Worm (Caenorhabditis elegans) whole organism, young adult: ENCODE results near the gene F55B12.10.

Experiments
- B0019.2 ChIP-seq: fragments of 200-800 bp; sonication (Bioruptor generic); conservative IDR thresholded peaks from 2 replicates; pipeline ENCODE4 v1.3.6; 2022; ENCODE audit warnings: missing genetic modification reagents, missing genetic modification characterization, missing compliant biosample characterization
- C17E4.6 ChIP-seq: fragments of 200-800 bp; sonication (Bioruptor generic); IDR thresholded peaks from 2 replicates; pipeline ENCODE4 v1.3.6; 2022; ENCODE audit warnings: missing genetic modification reagents, missing genetic modification characterization, missing compliant biosample characterization
- D2030.7 ChIP-seq: fragments of 200-800 bp; sonication (Bioruptor generic); IDR thresholded peaks from 2 replicates; pipeline ENCODE4 v1.3.6; 2022; ENCODE audit warnings: missing genetic modification reagents, missing genetic modification characterization, missing compliant biosample characterization
- F33H1.4 ChIP-seq: fragments of 200-800 bp; sonication (Bioruptor generic); IDR thresholded peaks from 2 replicates; pipeline ENCODE4 v1.3.6; 2022; ENCODE audit warnings: missing genetic modification reagents, missing genetic modification characterization, missing compliant biosample characterization
- F39B2.1 ChIP-seq: fragments of 200-800 bp; sonication (Bioruptor generic); IDR thresholded peaks from 2 replicates; pipeline ENCODE4 v1.3.6; 2022; ENCODE audit warnings: missing genetic modification reagents, missing genetic modification characterization, missing compliant biosample characterization
- F57C9.4 ChIP-seq: sonication (generic microtip); optimal IDR thresholded peaks from 2 replicates; lab custom pipeline; 2017; ENCODE audit warnings: mild to moderate bottlenecking, missing genetic modification characterization, missing compliant biosample characterization
- Y53F4B.3 ChIP-seq: fragments of 200-800 bp; sonication (Bioruptor generic); IDR thresholded peaks from 2 replicates; pipeline ENCODE4 v1.3.6; 2022; ENCODE audit warnings: missing genetic modification reagents, missing genetic modification characterization, missing compliant biosample characterization
- Y56A3A.18 ChIP-seq: fragments of 200-800 bp; sonication (Bioruptor generic); IDR thresholded peaks from 2 replicates; pipeline ENCODE4 v1.3.6; 2022; ENCODE audit warnings: missing genetic modification reagents, missing genetic modification characterization, missing compliant biosample characterization
- Y95B8A.8 ChIP-seq: fragments of 200-800 bp; sonication (Bioruptor generic); IDR thresholded peaks from 2 replicates; pipeline ENCODE4 v1.3.6; 2022; ENCODE audit warnings: missing genetic modification reagents, missing genetic modification characterization, missing compliant biosample characterization
- athp-1 ChIP-seq: sonication (generic microtip); optimal IDR thresholded peaks from 2 replicates; lab custom pipeline; 2017; ENCODE audit warnings: mild to moderate bottlenecking, missing genetic modification characterization, missing compliant biosample characterization
- ccch-3 ChIP-seq: fragments of 200-800 bp; sonication (Bioruptor generic); optimal IDR thresholded peaks from 2 replicates; lab custom pipeline; 2018; ENCODE audit warnings: mild to moderate bottlenecking, missing genetic modification characterization, missing compliant biosample characterization
- ceh-100 ChIP-seq: fragments of 200-800 bp; sonication (Bioruptor generic); IDR thresholded peaks from 2 replicates; pipeline ENCODE4 v1.3.6; 2022; ENCODE audit warnings: missing genetic modification reagents, missing genetic modification characterization, missing compliant biosample characterization
- dox-1 ChIP-seq: fragments of 200-800 bp; sonication (Bioruptor generic); IDR thresholded peaks from 2 replicates; pipeline ENCODE4 v1.3.6; 2022; ENCODE audit warnings: missing genetic modification reagents, missing genetic modification characterization, missing compliant biosample characterization
- efl-1 ChIP-seq: fragments of 150-350 bp; optimal IDR thresholded peaks from 2 replicates; lab custom pipeline; 2014; ENCODE audit warnings: missing biosample characterization, missing genetic modification reagents, missing genetic modification characterization
- egl-18 ChIP-seq: fragments of 200-800 bp; sonication (Bioruptor generic); IDR thresholded peaks from 2 replicates; pipeline ENCODE4 v1.3.6; 2022; ENCODE audit warnings: missing genetic modification reagents, missing genetic modification characterization, missing compliant biosample characterization
- hmg-1.2 ChIP-seq: fragments of 200-800 bp; sonication (Bioruptor generic); IDR thresholded peaks from 2 replicates; pipeline ENCODE4 v1.3.6; 2022; ENCODE audit warnings: missing genetic modification reagents, missing genetic modification characterization, missing compliant biosample characterization
- hrde-1 ChIP-seq: sonication (generic microtip); optimal IDR thresholded peaks from 2 replicates; lab custom pipeline; 2016; ENCODE audit warnings: missing genetic modification characterization, mild to moderate bottlenecking, missing compliant biosample characterization, moderate library complexity, missing genotype, missing genetic modification reagents, borderline replicate concordance
- lin-54 ChIP-seq: fragments of 200-800 bp; sonication (Bioruptor generic); optimal IDR thresholded peaks from 2 replicates; lab custom pipeline; 2018; ENCODE audit warnings: mild to moderate bottlenecking, missing genetic modification characterization, missing compliant biosample characterization
- madf-10 ChIP-seq: sonication (generic microtip); optimal IDR thresholded peaks from 2 replicates; lab custom pipeline; 2016; ENCODE audit warnings: mild to moderate bottlenecking, missing genetic modification characterization, missing compliant biosample characterization
- madf-6 ChIP-seq: fragments of 200-800 bp; sonication (Bioruptor generic); IDR thresholded peaks from 2 replicates; pipeline ENCODE4 v1.3.6; 2022; ENCODE audit warnings: missing genetic modification reagents, missing genetic modification characterization, missing compliant biosample characterization
- madf-8 ChIP-seq: fragments of 200-800 bp; sonication (Bioruptor generic); conservative IDR thresholded peaks from 2 replicates; pipeline ENCODE4 v1.3.6; 2022; ENCODE audit warnings: missing genetic modification reagents, missing genetic modification characterization, missing compliant biosample characterization
- nfya-2 ChIP-seq: fragments of 200-800 bp; sonication (Bioruptor generic); IDR thresholded peaks from 2 replicates; pipeline ENCODE4 v1.3.6; 2022; ENCODE audit warnings: missing genetic modification reagents, missing genetic modification characterization, missing compliant biosample characterization
- nhr-179 ChIP-seq: sonication (generic microtip); optimal IDR thresholded peaks from 2 replicates; lab custom pipeline; 2016; ENCODE audit warnings: mild to moderate bottlenecking, missing genetic modification characterization, missing compliant biosample characterization
- nhr-90 ChIP-seq: sonication (generic microtip); optimal IDR thresholded peaks from 2 replicates; lab custom pipeline; 2016; ENCODE audit warnings: missing genotype, mild to moderate bottlenecking, missing genetic modification characterization, missing compliant biosample characterization
- pbrm-1 ChIP-seq: fragments of 200-800 bp; sonication (Bioruptor generic); IDR thresholded peaks from 2 replicates; pipeline ENCODE4 v1.3.6; 2022; ENCODE audit warnings: missing genetic modification reagents, missing genetic modification characterization, missing compliant biosample characterization
- rec-8 ChIP-seq, 2 experiments: sonication (generic microtip); optimal IDR thresholded peaks; 2 replicates each; lab custom pipeline; 2016; ENCODE audit warnings: mild to moderate bottlenecking in 2 of 2, missing genetic modification characterization in 2 of 2, missing genetic modification reagents in 2 of 2, missing genotype in 2 of 2, missing biosample characterization in 1 of 2, missing compliant biosample characterization in 1 of 2, moderate library complexity in 1 of 2
- snpc-1.1 ChIP-seq: sonication (generic microtip); optimal IDR thresholded peaks from 2 replicates; lab custom pipeline; 2017; ENCODE audit warnings: missing genetic modification characterization, mild to moderate bottlenecking, missing compliant biosample characterization, antibody characterized with exemption, moderate library complexity, missing genotype, missing genetic modification reagents; ENCODE audit not compliant: insufficient read depth
- snpc-4 ChIP-seq, 5 experiments: fragments of 150-350 bp in 1 of 5; sonication (generic microtip) in 4 of 5; optimal IDR thresholded peaks; 2 replicates each; lab custom pipeline; 2014 to 2018; ENCODE audit warnings: missing genetic modification characterization in 5 of 5, missing biosample characterization in 3 of 5, antibody characterized with exemption in 2 of 5, mild to moderate bottlenecking in 2 of 5, missing compliant biosample characterization in 2 of 5, missing genotype in 2 of 5, moderate library complexity in 2 of 5, missing genetic modification reagents in 1 of 5
- somi-1 ChIP-seq: fragments of 200-800 bp; sonication (Bioruptor generic); optimal IDR thresholded peaks from 2 replicates; lab custom pipeline; 2018; ENCODE audit warnings: mild to moderate bottlenecking, missing genetic modification characterization, missing compliant biosample characterization
- unc-130 ChIP-seq: sonication (generic microtip); optimal IDR thresholded peaks from 2 replicates; lab custom pipeline; 2016; ENCODE audit warnings: missing genetic modification reagents, missing genetic modification characterization, missing compliant biosample characterization
- unc-62 ChIP-seq: fragments of 150-350 bp; optimal IDR thresholded peaks from 2 replicates; lab custom pipeline; 2014; ENCODE audit warnings: missing biosample characterization, missing genetic modification reagents, missing genetic modification characterization
- xnd-1 ChIP-seq: sonication (generic microtip); optimal IDR thresholded peaks from 2 replicates; lab custom pipeline; 2016; ENCODE audit warnings: missing genotype, missing genetic modification reagents, missing genetic modification characterization, missing compliant biosample characterization
- zim-3 ChIP-seq: sonication (generic microtip); optimal IDR thresholded peaks from 2 replicates; lab custom pipeline; 2017; ENCODE audit warnings: mild to moderate bottlenecking, missing genetic modification characterization, moderate library complexity, missing compliant biosample characterization
- ztf-26 ChIP-seq: sonication (generic microtip); optimal IDR thresholded peaks from 2 replicates; lab custom pipeline; 2017; ENCODE audit warnings: missing genetic modification characterization, missing compliant biosample characterization
- ztf-28 ChIP-seq: fragments of 200-800 bp; sonication (Bioruptor generic); IDR thresholded peaks from 2 replicates; pipeline ENCODE4 v1.3.6; 2022; ENCODE audit warnings: missing genetic modification reagents, missing genetic modification characterization, missing compliant biosample characterization
- ztf-3 ChIP-seq: fragments of 200-800 bp; sonication (Bioruptor generic); optimal IDR thresholded peaks from 2 replicates; lab custom pipeline; 2018; ENCODE audit warnings: mild to moderate bottlenecking, missing genetic modification characterization, missing compliant biosample characterization

F55B12.10 gene

ce11 chrV:13837173-13837572 is 2.4 kb upstream of the F55B12.10 start, which contains the start of gene srx-128:
Gene srx-128 (plus strand): TSS chrV:13837473.
- TF ChIP-seq D2030.7 (no peak), madf-10 (tag; lab: Kevin White, UChicago) (no peak), F57C9.4 (tag; lab: Kevin White, UChicago) (no peak), ztf-28 (GFP tag; lab: Robert Waterston, UW) (no peak), egl-18 (GFP tag; lab: Robert Waterston, UW) (no peak), unc-62 (no peak), B0019.2 (GFP tag; lab: Robert Waterston, UW) (no peak)

ce11 chrV:13840909-13841308 is 1.4 kb downstream of the F55B12.10 start, which contains the start of gene srx-17:
Gene srx-17 (plus strand): TSS chrV:13841209.
- TF ChIP-seq madf-6 (GFP tag; lab: Robert Waterston, UW) = no peak
- TF ChIP-seq xnd-1 (tag; lab: Kevin White, UChicago) = no peak
- TF ChIP-seq nfya-2 (GFP tag; lab: Robert Waterston, UW) = no peak
- no peak for TF ChIP-seq unc-130 (GFP tag; lab: Kevin White, UChicago)
- TF ChIP-seq hmg-1.2 (GFP tag; lab: Robert Waterston, UW) = no peak
- no peak for TF ChIP-seq F33H1.4
- no peak for TF ChIP-seq snpc-1.1 (tag; lab: Kevin White, UChicago)
- no peak for TF ChIP-seq efl-1 (GFP tag; lab: Kevin White, UChicago)
- TF ChIP-seq nhr-179 = no peak
- TF ChIP-seq zim-3 (tag; lab: Kevin White, UChicago) = no peak
- TF ChIP-seq ztf-26 = no peak
- no peak for TF ChIP-seq nhr-90 (tag; lab: Kevin White, UChicago)
- TF ChIP-seq lin-54 (GFP tag; lab: Kevin White, UChicago) = no peak
- no peak for TF ChIP-seq hrde-1 (tag; lab: Kevin White, UChicago)
- no peak for TF ChIP-seq Y56A3A.18 (GFP tag; lab: Robert Waterston, UW)
- TF ChIP-seq snpc-4 (GFP tag; optimal IDR thresholded peaks at IDR 0.05; lab: Kevin White, UChicago) = no peak
- TF ChIP-seq snpc-4 (tag; optimal IDR thresholded peaks at IDR 0.05; lab: Kevin White, UChicago) = no peak
- no peak for TF ChIP-seq ztf-3
- no peak for TF ChIP-seq athp-1 (tag; lab: Kevin White, UChicago)
- no peak for TF ChIP-seq Y53F4B.3 (GFP tag; lab: Robert Waterston, UW)
- TF ChIP-seq, all 124 proteins: peak for 0

- TF ChIP-seq athp-1 (tag; lab: Kevin White, UChicago) = no peak
- TF ChIP-seq dox-1 (GFP tag; lab: Robert Waterston, UW) = no peak
- TF ChIP-seq snpc-4 (GFP tag; optimal IDR thresholded peaks at IDR 0.05; lab: Kevin White, UChicago) = no peak
- TF ChIP-seq snpc-4 (tag; optimal IDR thresholded peaks at IDR 0.05; lab: Kevin White, UChicago) = no peak
- no peak for TF ChIP-seq madf-8 (GFP tag; lab: Robert Waterston, UW)
- TF ChIP-seq F39B2.1 (GFP tag; lab: Robert Waterston, UW) = no peak
- TF ChIP-seq rec-8 (tag; optimal IDR thresholded peaks at IDR 0.05; lab: Kevin White, UChicago) = no peak
- no peak for TF ChIP-seq somi-1 (GFP tag; lab: Kevin White, UChicago)
These were observed 3.6 kb downstream of the F55B12.10 start, which contains the start of gene srx-130 for ce11 chrV:13843147-13843546. Gene srx-130 (plus strand): TSS chrV:13843447.

ce11 chrV:13845136-13845535 is 5.6 kb downstream of the F55B12.10 start, which contains the start of gene srx-131:
Gene srx-131 (plus strand): TSS chrV:13845436.
- TF ChIP-seq pbrm-1 (GFP tag; lab: Robert Waterston, UW) (no peak), ceh-100 (GFP tag; lab: Robert Waterston, UW) (no peak), C17E4.6 (GFP tag; lab: Robert Waterston, UW) (no peak), rec-8 (tag; optimal IDR thresholded peaks at IDR 0.05; lab: Kevin White, UChicago) (no peak), Y95B8A.8 (GFP tag; lab: Robert Waterston, UW) (no peak), ccch-3 (GFP tag; lab: Kevin White, UChicago) (no peak)
